Fruit fly (Drosophila melanogaster) whole organism, prepupa: Measurements from ENCODE around the gene CG4116.
A peak's percentile ranks its signal among the peaks of the same experiment; 100 is the strongest.

Source experiments
- CG10631 ChIP-seq: fragments of 200-800 bp; sonication (Bioruptor generic); optimal IDR thresholded peaks from 2 replicates; lab custom pipeline; 2016; ENCODE audit warnings: missing biosample characterization, missing genetic modification characterization
- CG11294 ChIP-seq: fragments of 200-800 bp; sonication (Bioruptor generic); IDR thresholded peaks from 2 replicates; pipeline ENCODE4 v1.3.6; 2022; ENCODE audit warnings: missing biosample characterization, missing genetic modification characterization
- CG11902 ChIP-seq: fragments of 200-800 bp; sonication (Bioruptor generic); optimal IDR thresholded peaks from 3 replicates; lab custom pipeline; 2016; ENCODE audit warnings: missing biosample characterization, missing genetic modification characterization
- CG15336 ChIP-seq: fragments of 200-800 bp; sonication (Bioruptor generic); IDR thresholded peaks from 2 replicates; pipeline ENCODE4 v1.3.6; 2022; ENCODE audit warnings: missing biosample characterization, missing genetic modification characterization
- CG1621 ChIP-seq: fragments of 200-800 bp; sonication (Bioruptor generic); optimal IDR thresholded peaks from 3 replicates; lab custom pipeline; 2018; ENCODE audit warnings: missing biosample characterization, mild to moderate bottlenecking, missing genetic modification characterization
- CG16779 ChIP-seq: fragments of 200-800 bp; sonication (Bioruptor generic); optimal IDR thresholded peaks from 3 replicates; lab custom pipeline; 2017; ENCODE audit warnings: missing biosample characterization, mild to moderate bottlenecking, missing genetic modification characterization
- CG31627 ChIP-seq: fragments of 200-800 bp; sonication (Bioruptor generic); optimal IDR thresholded peaks from 3 replicates; lab custom pipeline; 2016; ENCODE audit warnings: missing biosample characterization, missing genetic modification characterization
- CG32006 ChIP-seq: fragments of 200-800 bp; sonication (Bioruptor generic); optimal IDR thresholded peaks from 3 replicates; lab custom pipeline; 2017; ENCODE audit warnings: missing biosample characterization, mild to moderate bottlenecking, missing genetic modification characterization
- CG34406 ChIP-seq: fragments of 200-800 bp; sonication (Bioruptor generic); optimal IDR thresholded peaks from 3 replicates; lab custom pipeline; 2016; ENCODE audit warnings: missing biosample characterization, missing genetic modification characterization
- CG3919 ChIP-seq: fragments of 200-800 bp; sonication (Bioruptor generic); optimal IDR thresholded peaks from 3 replicates; lab custom pipeline; 2016; ENCODE audit warnings: missing biosample characterization, missing genetic modification characterization
- CG6163 ChIP-seq: fragments of 200-800 bp; sonication (Bioruptor generic); IDR thresholded peaks from 3 replicates; pipeline ENCODE4 v1.3.6; 2022; ENCODE audit warnings: missing biosample characterization, missing genetic modification characterization
- CG6808 ChIP-seq: fragments of 200-800 bp; sonication (Bioruptor generic); optimal IDR thresholded peaks from 3 replicates; lab custom pipeline; 2017; ENCODE audit warnings: missing biosample characterization, missing genetic modification characterization, mild to moderate bottlenecking, moderate library complexity, missing genetic modification reagents
- CG7368 ChIP-seq: fragments of 200-800 bp; sonication (Bioruptor generic); optimal IDR thresholded peaks from 3 replicates; lab custom pipeline; 2016; ENCODE audit warnings: missing biosample characterization, missing genetic modification characterization
- CG8119 ChIP-seq: fragments of 200-800 bp; sonication (Bioruptor generic); IDR thresholded peaks from 3 replicates; pipeline ENCODE4 v1.3.6; 2022; ENCODE audit warnings: missing biosample characterization, missing genetic modification characterization
- CG8632 ChIP-seq: fragments of 200-800 bp; sonication (Bioruptor generic); optimal IDR thresholded peaks from 3 replicates; lab custom pipeline; 2016; ENCODE audit warnings: missing biosample characterization, missing genetic modification characterization
- CG9139 ChIP-seq: fragments of 200-800 bp; sonication (Bioruptor generic); optimal IDR thresholded peaks from 3 replicates; lab custom pipeline; 2017; ENCODE audit warnings: missing biosample characterization, mild to moderate bottlenecking, missing genetic modification characterization
- Eip78C ChIP-seq: fragments of 200-800 bp; sonication (Bioruptor generic); peaks from one replicate; lab custom pipeline; 2016; ENCODE audit warnings: missing biosample characterization, missing genetic modification characterization
- Ets96B ChIP-seq: fragments of 200-800 bp; optimal IDR thresholded peaks from 2 replicates; lab custom pipeline; 2019; ENCODE audit warnings: missing biosample characterization, mild to moderate bottlenecking, missing genetic modification characterization, moderate library complexity
- Gug ChIP-seq: fragments of 200-800 bp; sonication (Bioruptor generic); IDR thresholded peaks from 2 replicates; pipeline ENCODE4 v1.3.6; 2022; ENCODE audit warnings: missing biosample characterization, missing genetic modification characterization
- Hr38 ChIP-seq: sonication (Bioruptor generic); optimal IDR thresholded peaks from 2 replicates; lab custom pipeline; 2016; ENCODE audit warnings: missing biosample characterization, missing genetic modification characterization
- Lpt ChIP-seq: fragments of 200-800 bp; sonication (Bioruptor generic); optimal IDR thresholded peaks from 3 replicates; lab custom pipeline; 2016; ENCODE audit warnings: missing biosample characterization, missing genetic modification characterization
- Met ChIP-seq: fragments of 200-800 bp; sonication (Bioruptor generic); optimal IDR thresholded peaks from 3 replicates; lab custom pipeline; 2016; ENCODE audit warnings: missing biosample characterization, missing genetic modification characterization
- achi ChIP-seq: fragments of 200-800 bp; sonication (Bioruptor generic); optimal IDR thresholded peaks from 3 replicates; lab custom pipeline; 2016; ENCODE audit warnings: missing biosample characterization, missing genetic modification characterization
- cyc ChIP-seq: fragments of 200-800 bp; sonication (Bioruptor generic); optimal IDR thresholded peaks from 3 replicates; lab custom pipeline; 2016; ENCODE audit warnings: missing biosample characterization, missing genetic modification characterization
- dsx ChIP-seq: fragments of 200-800 bp; optimal IDR thresholded peaks from 3 replicates; lab custom pipeline; 2019; ENCODE audit warnings: missing biosample characterization, mild to moderate bottlenecking, missing genetic modification characterization, moderate library complexity; ENCODE audit not compliant: poor library complexity, severe bottlenecking
- eg ChIP-seq: fragments of 200-800 bp; sonication (Bioruptor generic); IDR thresholded peaks from 3 replicates; pipeline ENCODE4 v1.3.6; 2022; ENCODE audit warnings: missing biosample characterization, missing genetic modification characterization
- esn ChIP-seq: fragments of 200-800 bp; sonication (Bioruptor generic); optimal IDR thresholded peaks from 2 replicates; lab custom pipeline; 2016; ENCODE audit warnings: missing biosample characterization, mild to moderate bottlenecking, missing genetic modification characterization, moderate library complexity
- fd85E ChIP-seq: fragments of 200-800 bp; sonication (Bioruptor generic); optimal IDR thresholded peaks from 3 replicates; lab custom pipeline; 2016; ENCODE audit warnings: missing biosample characterization, missing genetic modification characterization
- fkh ChIP-seq: fragments of 200-800 bp; sonication (Bioruptor generic); optimal IDR thresholded peaks from 3 replicates; lab custom pipeline; 2017; ENCODE audit warnings: missing biosample characterization, mild to moderate bottlenecking, missing genetic modification characterization, moderate library complexity
- lz ChIP-seq: fragments of 200-800 bp; sonication (Bioruptor generic); optimal IDR thresholded peaks from 3 replicates; lab custom pipeline; 2016; ENCODE audit warnings: missing biosample characterization, missing genetic modification characterization
- pdm3 ChIP-seq: fragments of 200-800 bp; sonication (Bioruptor generic); optimal IDR thresholded peaks from 3 replicates; lab custom pipeline; 2016; ENCODE audit warnings: missing biosample characterization, missing genetic modification characterization
- spab ChIP-seq: fragments of 200-800 bp; sonication (Bioruptor generic); optimal IDR thresholded peaks from 2 replicates; lab custom pipeline; 2017; ENCODE audit warnings: missing biosample characterization, mild to moderate bottlenecking, missing genetic modification characterization, missing genetic modification reagents
- ss ChIP-seq, 2 experiments: fragments of 200-800 bp; sonication (Bioruptor generic); optimal IDR thresholded peaks; 2 replicates in 1 of 2; 3 replicates in 1 of 2; lab custom pipeline; 2017 to 2018; ENCODE audit warnings: mild to moderate bottlenecking in 2 of 2, missing biosample characterization in 2 of 2, missing genetic modification characterization in 2 of 2, moderate library complexity in 1 of 2
- svp ChIP-seq: fragments of 200-800 bp; sonication (Bioruptor generic); peaks from one replicate; lab custom pipeline; 2016; ENCODE audit warnings: missing biosample characterization, missing genetic modification characterization
- topi ChIP-seq: fragments of 200-800 bp; sonication (Bioruptor generic); optimal IDR thresholded peaks from 3 replicates; lab custom pipeline; 2016; ENCODE audit warnings: missing biosample characterization, missing genetic modification characterization
- vri ChIP-seq: fragments of 200-800 bp; sonication (Bioruptor generic); optimal IDR thresholded peaks from 3 replicates; lab custom pipeline; 2016; ENCODE audit warnings: missing biosample characterization, mild to moderate bottlenecking, missing genetic modification characterization

Gene CG4116

dm6 chrX:3097008-3097407 lies 29.6 kb upstream of the CG4116 start (continued):
- TF ChIP-seq vri (peak; percentile 66), CG11902 (peak; percentile 88), cyc (peak; percentile 90), Met (GFP tag; lab: Kevin White, UChicago) (peak; percentile 89), Hr38 (GFP tag; lab: Kevin White, UChicago) (no peak), CG15336 (GFP tag; lab: Robert Waterston, UW) (peak; percentile 69), CG8632 (GFP tag; lab: Kevin White, UChicago) (peak; percentile 81), fd85E (peak; percentile 82), pdm3 (GFP tag; lab: Kevin White, UChicago) (peak; percentile 90), eg (peak; percentile 73), CG31627 (GFP tag; lab: Kevin White, UChicago) (peak; percentile 89), ss (GFP tag; optimal IDR thresholded peaks at IDR 0.05; lab: Kevin White, UChicago) (peak; percentile 81 to 88), CG34406 (peak; percentile 85), lz (GFP tag; lab: Kevin White, UChicago) (peak; percentile 87), CG6163 (GFP tag; lab: Robert Waterston, UW) (peak; percentile 89), CG32006 (GFP tag; lab: Kevin White, UChicago) (peak; percentile 80), Eip78C (GFP tag; lab: Kevin White, UChicago) (peak; percentile 97), CG16779 (tag; lab: Kevin White, UChicago) (peak; percentile 55), CG3919 (peak; percentile 92), esn (GFP tag; lab: Kevin White, UChicago) (peak; percentile 89), CG1621 (peak; percentile 88), dsx (GFP tag; lab: Kevin White, UChicago) (peak; percentile 83), Gug (peak; percentile 67), Ets96B (tag; lab: Kevin White, UChicago) (peak; percentile 87), spab (GFP tag; lab: Kevin White, UChicago) (peak; percentile 84), topi (GFP tag; lab: Kevin White, UChicago) (peak; percentile 91), achi (GFP tag; lab: Kevin White, UChicago) (peak; percentile 85), CG8119 (GFP tag; lab: Robert Waterston, UW) (peak; percentile 79), fkh (GFP tag; lab: Kevin White, UChicago) (peak; percentile 42), CG10631 (GFP tag; lab: Kevin White, UChicago) (peak; percentile 86), CG11294 (peak; percentile 40; the same call in 1 of the 2 replicates), Lpt (GFP tag; lab: Kevin White, UChicago) (peak; percentile 77)

- TF ChIP-seq CG6808 (GFP tag; lab: Kevin White, UChicago) (no peak), CG31627 (GFP tag; lab: Kevin White, UChicago) (no peak), CG6163 (GFP tag; lab: Robert Waterston, UW) (0 out of 3 replicates have a peak, but pooled peaks have one; percentile 33), Eip78C (GFP tag; lab: Kevin White, UChicago) (peak; percentile 50)
Observed at dm6 chrX:3096324-3096723, 29.0 kb upstream of the CG4116 start.

dm6 chrX:3090930-3091329 lies 23.6 kb upstream of the CG4116 start:
- TF ChIP-seq Eip78C (GFP tag; lab: Kevin White, UChicago) (peak; percentile 7), fkh (GFP tag; lab: Kevin White, UChicago) (no peak), CG9139 (GFP tag; lab: Kevin White, UChicago) (no peak), CG7368 (GFP tag; lab: Kevin White, UChicago) (no peak)

- TF ChIP-seq Eip78C (GFP tag; lab: Kevin White, UChicago): peak; percentile 75
- TF ChIP-seq ss (GFP tag; optimal IDR thresholded peaks at IDR 0.05; lab: Kevin White, UChicago): peak in 1 of 2 experiments; percentile 8
- TF ChIP-seq CG11294: no peak
- TF ChIP-seq svp (GFP tag; lab: Kevin White, UChicago): peak; percentile 56
- TF ChIP-seq pdm3 (GFP tag; lab: Kevin White, UChicago): no peak
Observed at dm6 chrX:3087114-3087513, 19.8 kb upstream of the CG4116 start.
